Worm (Caenorhabditis elegans): Measurements from ENCODE around the gene Y105C5A.10.
"Not testable (repeated sequence)": the region's sequence is repeated elsewhere in the genome, so short reads cannot be mapped to it uniquely, and the experiment has no call there.

The Y105C5A.10 gene

DNA sequence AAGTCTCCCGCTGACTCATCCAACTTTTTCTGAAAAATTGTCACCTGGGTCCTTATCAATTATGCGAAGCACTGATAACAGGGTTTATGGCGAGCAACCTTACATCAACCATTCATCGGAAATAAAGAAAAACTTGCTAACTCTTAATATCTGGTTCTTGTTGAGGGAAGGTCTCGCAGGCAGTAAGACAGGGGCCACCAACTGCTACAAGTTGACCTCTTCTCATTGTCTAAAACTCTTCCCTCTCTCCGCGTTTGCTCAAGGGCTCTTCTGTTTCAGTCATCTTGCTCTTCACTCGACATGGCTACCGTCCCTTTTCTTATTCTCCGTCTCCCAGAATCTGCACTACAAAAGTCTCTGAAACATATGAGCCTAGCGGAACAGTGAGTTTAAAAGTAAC, at the start of gene Y105C5A.10:
TSS of gene Y105C5A.10 (plus strand) at position 301 of the 400 bp plus-strand sequence.
- TF ChIP-seq unc-62 (GFP tag; optimal IDR thresholded peaks at IDR 0.05) = not testable (repeated sequence)

ce11 chrIV:15588879-15589278, 46.7 kb upstream of the Y105C5A.10 start:
- no peak for TF ChIP-seq unc-62 (GFP tag; optimal IDR thresholded peaks at IDR 0.05)

DNA sequence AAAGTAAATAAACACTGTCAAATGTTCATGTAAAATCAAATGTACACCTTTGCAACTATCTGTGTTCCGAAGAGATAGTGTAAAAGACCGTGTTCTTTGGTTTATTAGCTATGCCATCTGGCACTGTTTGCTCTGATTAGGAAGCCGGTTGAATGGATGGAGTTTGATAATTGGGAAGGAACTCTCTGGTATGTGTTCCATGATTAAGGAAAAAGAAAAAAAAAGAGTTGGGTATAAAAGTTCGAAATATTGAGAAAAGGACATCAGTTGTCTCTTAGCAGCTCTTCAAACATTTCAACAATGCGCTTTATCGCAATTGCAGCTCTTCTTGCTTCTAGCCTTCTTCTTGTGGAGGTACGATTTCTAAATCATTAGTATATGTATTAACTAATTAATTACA, 45.2 kb upstream of the Y105C5A.10 start, which contains the start of gene abu-5:
TSS of gene abu-5 (plus strand) at position 301 of the 400 bp plus-strand sequence.
- not testable (repeated sequence) for TF ChIP-seq unc-62 (GFP tag; optimal IDR thresholded peaks at IDR 0.05)

DNA sequence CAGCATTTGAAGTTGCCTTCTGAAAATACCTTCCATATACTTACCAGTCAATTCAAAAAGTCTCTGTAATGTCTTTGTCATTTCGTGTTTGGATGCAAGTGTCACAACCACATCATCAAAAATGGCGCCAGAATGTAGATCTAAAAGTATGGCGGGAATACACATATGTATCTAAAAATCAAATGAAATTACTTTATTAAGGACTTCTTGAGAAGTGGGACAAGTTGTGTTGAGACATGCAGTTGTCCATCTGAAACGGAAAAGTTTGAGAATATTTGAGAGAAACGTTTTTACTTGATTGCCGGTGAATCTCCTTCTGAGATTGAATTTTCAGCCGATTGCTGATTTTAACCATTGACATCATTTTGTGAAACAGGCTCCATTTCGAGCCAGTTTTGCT, 43.6 kb upstream of the Y105C5A.10 start:
- TF ChIP-seq unc-62 (GFP tag; optimal IDR thresholded peaks at IDR 0.05) = no peak

- TF ChIP-seq unc-62 (GFP tag; optimal IDR thresholded peaks at IDR 0.05) = no peak
Observed at ce11 chrIV:15593078-15593477, 42.5 kb upstream of the Y105C5A.10 start.

DNA sequence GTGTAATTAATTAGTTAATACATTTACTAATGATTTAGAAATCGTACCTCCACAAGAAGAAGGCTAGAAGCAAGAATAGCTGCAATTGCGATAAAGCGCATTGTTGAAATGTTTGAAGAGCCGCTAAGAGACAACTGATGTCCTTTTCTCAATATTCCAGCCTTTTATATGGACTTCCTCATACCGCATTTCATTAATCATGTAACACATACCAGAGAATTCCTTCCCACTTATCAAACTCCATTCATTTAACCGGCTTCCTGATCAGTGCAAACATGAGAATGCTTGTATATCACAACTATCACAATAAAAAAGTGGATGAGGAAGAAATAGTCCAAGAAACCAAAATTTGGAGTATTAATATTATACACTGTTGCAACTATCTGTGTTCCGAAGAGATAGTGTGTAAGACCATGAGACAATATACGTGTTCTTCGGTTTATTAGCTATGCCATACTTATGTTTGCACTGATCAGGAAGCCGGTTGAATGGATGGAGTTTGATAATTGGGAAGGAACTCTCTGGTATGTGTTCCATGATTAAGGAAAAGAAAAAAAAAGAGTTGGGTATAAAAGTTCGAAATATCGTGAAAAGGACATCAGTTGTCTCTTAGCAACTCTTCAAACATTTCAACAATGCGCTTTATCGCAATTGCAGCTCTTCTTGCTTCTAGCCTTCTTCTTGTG, 40.5 kb upstream of the Y105C5A.10 start, which contains the start of the genes pqn-78 and pqn-79:
TSS of gene pqn-78 (minus strand) at position 101 of the 686 bp plus-strand sequence.
TSS of gene pqn-79 (plus strand) at position 636 of the 686 bp plus-strand sequence.
- not testable (repeated sequence) for TF ChIP-seq unc-62 (GFP tag; optimal IDR thresholded peaks at IDR 0.05)

DNA sequence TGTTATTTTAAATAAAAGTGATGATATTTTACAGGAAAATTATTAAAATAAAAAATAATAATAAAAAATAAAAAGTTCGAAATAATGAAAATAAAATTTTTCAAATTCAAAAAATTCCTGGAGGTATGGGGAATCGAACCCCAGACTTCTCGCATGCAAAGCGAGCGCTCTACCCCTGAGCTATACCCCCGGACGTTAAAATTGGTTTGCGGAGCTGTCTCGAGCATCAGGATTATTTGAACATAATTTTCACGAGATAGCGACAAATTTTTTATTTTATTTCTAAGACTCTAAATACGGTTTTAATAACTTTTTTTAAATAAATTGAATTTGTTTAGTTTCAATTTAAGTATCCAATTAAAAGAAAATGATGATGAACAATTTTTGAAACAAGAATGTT, 31.4 kb upstream of the Y105C5A.10 start:
- TF ChIP-seq unc-62 (GFP tag; optimal IDR thresholded peaks at IDR 0.05) = no peak

- no peak for TF ChIP-seq unc-62 (GFP tag; optimal IDR thresholded peaks at IDR 0.05)
Observed at ce11 chrIV:15606396-15606795, 29.2 kb upstream of the Y105C5A.10 start.

- TF ChIP-seq unc-62 (GFP tag; optimal IDR thresholded peaks at IDR 0.05) = no peak
Observed at ce11 chrIV:15613141-15613540, 22.4 kb upstream of the Y105C5A.10 start.

DNA sequence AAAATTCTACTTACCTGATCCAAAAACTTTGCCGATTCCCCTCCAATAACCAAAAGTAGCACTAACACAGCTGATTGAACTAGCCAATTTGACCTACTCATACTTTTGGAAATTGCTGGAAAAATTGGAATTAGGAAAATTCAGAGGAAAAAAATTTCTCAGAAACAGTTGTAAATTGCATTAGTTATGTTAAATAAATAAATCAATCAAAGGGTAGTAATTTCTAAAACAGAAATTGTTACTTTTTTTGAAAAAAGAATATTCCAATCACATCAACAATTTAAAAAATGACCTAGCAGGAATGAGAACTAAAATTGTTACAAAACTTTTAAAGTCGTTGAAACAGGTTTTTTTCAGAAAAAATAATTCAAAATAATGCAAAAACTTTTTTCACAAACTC, 18.6 kb upstream of the Y105C5A.10 start, which contains the start of gene Y105C5A.8:
TSS of gene Y105C5A.8 (minus strand) at position 101 of the 400 bp plus-strand sequence.
- TF ChIP-seq unc-62 (GFP tag; optimal IDR thresholded peaks at IDR 0.05) = no peak

- no peak for TF ChIP-seq unc-62 (GFP tag; optimal IDR thresholded peaks at IDR 0.05)
Observed at ce11 chrIV:15617667-15618066, 17.9 kb upstream of the Y105C5A.10 start.

- TF ChIP-seq unc-62 (GFP tag; optimal IDR thresholded peaks at IDR 0.05) = no peak
Observed at ce11 chrIV:15631217-15631616, 4.3 kb upstream of the Y105C5A.10 start, which contains the start of gene Y105C5A.9. Y105C5A.9 (plus strand) TSS chrIV:15631517.

DNA sequence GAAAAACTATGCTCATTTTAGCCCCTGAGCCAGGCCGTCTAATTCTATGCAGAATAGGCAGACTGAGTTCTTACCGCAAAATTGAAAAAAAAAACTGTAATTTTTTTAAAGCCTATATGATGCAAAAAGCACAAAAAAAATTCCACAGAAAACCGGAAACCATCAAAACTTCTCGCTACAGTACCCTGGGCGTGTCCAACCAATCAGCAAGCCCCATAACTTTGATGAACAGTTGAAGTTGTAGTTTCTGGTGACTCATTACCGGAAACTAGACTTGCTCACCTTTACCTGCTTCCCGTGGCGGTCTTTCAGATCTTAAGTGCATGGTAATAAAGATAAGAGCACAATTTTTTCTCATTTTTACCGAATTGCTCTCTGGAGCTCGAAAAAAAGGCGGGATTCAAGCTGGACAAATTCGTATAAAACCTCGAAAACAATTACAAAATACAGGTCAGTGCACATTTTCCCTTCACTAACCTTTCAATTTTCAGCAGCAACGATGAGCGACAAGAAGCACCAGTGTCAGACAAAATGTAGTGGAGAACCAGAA, 1.2 kb upstream of the Y105C5A.10 start, which contains the start of gene Y105C5A.1274:
TSS of gene Y105C5A.1274 (plus strand) at position 500 of the 550 bp plus-strand sequence.
- not testable (repeated sequence) for TF ChIP-seq unc-62 (GFP tag; optimal IDR thresholded peaks at IDR 0.05)

ce11 chrIV:15639223-15639622, 3.7 kb downstream of the Y105C5A.10 start:
- no peak for TF ChIP-seq unc-62 (GFP tag; optimal IDR thresholded peaks at IDR 0.05)

DNA sequence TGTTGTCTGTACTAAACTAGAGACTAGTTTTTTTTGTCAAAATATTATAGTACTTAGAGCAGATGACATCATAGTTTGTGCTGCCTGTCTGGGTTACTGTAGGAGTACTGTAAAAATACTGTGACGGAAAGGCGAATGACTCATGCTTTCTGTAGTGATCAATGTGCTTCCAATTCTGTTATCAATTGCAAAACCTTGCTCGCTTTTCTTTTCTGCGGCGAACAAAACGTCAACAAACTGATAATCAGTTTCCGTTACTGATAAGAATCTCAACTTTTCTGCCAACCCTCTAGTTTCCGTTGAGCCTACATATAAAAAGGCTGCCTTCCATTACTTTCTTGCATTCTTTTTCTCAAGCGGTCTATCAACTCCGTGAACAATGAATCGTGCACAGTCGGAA, 5.3 kb downstream of the Y105C5A.10 start, which contains the start of gene Y105C5A.13:
TSS of gene Y105C5A.13 (plus strand) at position 380 of the 400 bp plus-strand sequence.
- no peak for TF ChIP-seq unc-62 (GFP tag; optimal IDR thresholded peaks at IDR 0.05)

- TF ChIP-seq unc-62 (GFP tag; optimal IDR thresholded peaks at IDR 0.05) = not testable (repeated sequence)
Observed at ce11 chrIV:15641699-15642098, 6.1 kb downstream of the Y105C5A.10 start, which contains the start of gene Y105C5A.12. Y105C5A.12 (minus strand) TSS chrIV:15641799.

Data from whole organism, dauer.